Worm (Caenorhabditis elegans) whole organism, L3 larva: ENCODE measurements around the gene clec-62.

ENCODE experiments used
- egl-27 ChIP-seq: sonication (generic microtip); optimal IDR thresholded peaks from 4 replicates; lab custom pipeline; 2017; ENCODE audit warnings: missing biosample characterization, missing genetic modification reagents, missing genetic modification characterization
- jun-1 ChIP-seq: fragments of 150-350 bp; optimal IDR thresholded peaks from 2 replicates; lab custom pipeline; 2014; ENCODE audit warnings: missing biosample characterization, missing genetic modification reagents, missing genetic modification characterization
- mdl-1 ChIP-seq: fragments of 150-350 bp; optimal IDR thresholded peaks from 2 replicates; lab custom pipeline; 2014; ENCODE audit warnings: missing biosample characterization, missing genetic modification characterization
- nhr-237 ChIP-seq: fragments of 150-350 bp; optimal IDR thresholded peaks from 2 replicates; lab custom pipeline; 2014; ENCODE audit warnings: missing biosample characterization, missing genetic modification characterization
- nhr-28 ChIP-seq: fragments of 150-350 bp; optimal IDR thresholded peaks from 2 replicates; lab custom pipeline; 2014; ENCODE audit warnings: missing biosample characterization, missing genetic modification characterization
- nhr-76 ChIP-seq: fragments of 150-350 bp; sonication (generic microtip); optimal IDR thresholded peaks from 5 replicates; lab custom pipeline; 2014; ENCODE audit warnings: missing biosample characterization, missing genetic modification characterization
- pha-4 ChIP-seq: fragments of 150-350 bp; optimal IDR thresholded peaks from 2 replicates; lab custom pipeline; 2014; ENCODE audit warnings: missing biosample characterization, missing genetic modification reagents, missing genetic modification characterization
- skn-1 ChIP-seq: fragments of 150-350 bp; optimal IDR thresholded peaks from 2 replicates; lab custom pipeline; 2014; ENCODE audit warnings: missing biosample characterization, missing genetic modification characterization
- zag-1 ChIP-seq: fragments of 150-350 bp; optimal IDR thresholded peaks from 2 replicates; lab custom pipeline; 2014; ENCODE audit warnings: missing biosample characterization, missing genetic modification characterization
- ztf-11 ChIP-seq: fragments of 150-350 bp; optimal IDR thresholded peaks from 2 replicates; lab custom pipeline; 2014; ENCODE audit warnings: missing biosample characterization, missing genetic modification characterization

- no peak for TF ChIP-seq nhr-76 (tag; lab: Kevin White, UChicago)
- TF ChIP-seq nhr-237: no peak
- TF ChIP-seq mdl-1 (tag; lab: Kevin White, UChicago): no peak
- no peak for TF ChIP-seq egl-27 (tag; lab: Kevin White, UChicago)
- TF ChIP-seq zag-1: no peak
- no peak for TF ChIP-seq nhr-28 (tag; lab: Kevin White, UChicago)
- no peak for TF ChIP-seq pha-4 (tag; lab: Kevin White, UChicago)
- no peak for TF ChIP-seq ztf-11
- no peak for TF ChIP-seq jun-1
- no peak for TF ChIP-seq skn-1 (tag; lab: Kevin White, UChicago)
Measured at ce11 chrII:12908779-12909178, 13.9 kb upstream of the clec-62 start, which contains the start of gene ddn-2.
